Worm (Caenorhabditis elegans) whole organism, young adult: ENCODE results near the gene T16H12.2.
A peak's percentile ranks its signal among the peaks of the same experiment; 100 is the strongest.

Experiments
- B0019.2 ChIP-seq: fragments of 200-800 bp; sonication (Bioruptor generic); conservative IDR thresholded peaks from 2 replicates; pipeline ENCODE4 v1.3.6; 2022; ENCODE audit warnings: missing genetic modification reagents, missing genetic modification characterization, missing compliant biosample characterization
- B0261.1 ChIP-seq: sonication (generic microtip); optimal IDR thresholded peaks from 2 replicates; lab custom pipeline; 2016; ENCODE audit warnings: mild to moderate bottlenecking, missing genetic modification characterization, moderate library complexity, missing compliant biosample characterization
- C06A6.2 ChIP-seq: fragments of 200-800 bp; sonication (Bioruptor generic); conservative IDR thresholded peaks from 2 replicates; pipeline ENCODE4 v1.3.6; 2022; ENCODE audit warnings: missing genetic modification characterization, missing compliant biosample characterization
- C17E4.6 ChIP-seq: fragments of 200-800 bp; sonication (Bioruptor generic); IDR thresholded peaks from 2 replicates; pipeline ENCODE4 v1.3.6; 2022; ENCODE audit warnings: missing genetic modification reagents, missing genetic modification characterization, missing compliant biosample characterization
- F23B12.7 ChIP-seq: sonication (generic microtip); optimal IDR thresholded peaks from 2 replicates; lab custom pipeline; 2017; ENCODE audit warnings: missing genetic modification characterization, mild to moderate bottlenecking, missing compliant biosample characterization, antibody characterized with exemption, moderate library complexity; ENCODE audit not compliant: insufficient read depth
- F39B2.1 ChIP-seq: fragments of 200-800 bp; sonication (Bioruptor generic); IDR thresholded peaks from 2 replicates; pipeline ENCODE4 v1.3.6; 2022; ENCODE audit warnings: missing genetic modification reagents, missing genetic modification characterization, missing compliant biosample characterization
- F52B5.7 ChIP-seq: sonication (generic microtip); optimal IDR thresholded peaks from 2 replicates; lab custom pipeline; 2016; ENCODE audit warnings: mild to moderate bottlenecking, missing genetic modification characterization, missing compliant biosample characterization
- F55B11.4 ChIP-seq: sonication (generic microtip); optimal IDR thresholded peaks from 2 replicates; lab custom pipeline; 2016; ENCODE audit warnings: missing compliant biosample characterization, missing genetic modification characterization, borderline replicate concordance; ENCODE audit not compliant: insufficient read depth
- T07F8.4 ChIP-seq: sonication (generic microtip); optimal IDR thresholded peaks from 2 replicates; lab custom pipeline; 2016; ENCODE audit warnings: mild to moderate bottlenecking, missing genetic modification characterization, moderate library complexity, missing compliant biosample characterization
- T26A5.8 ChIP-seq: sonication (generic microtip); optimal IDR thresholded peaks from 2 replicates; lab custom pipeline; 2016; ENCODE audit warnings: missing genetic modification characterization, missing compliant biosample characterization
- Y79H2A.3 ChIP-seq: fragments of 200-800 bp; sonication (Bioruptor generic); conservative IDR thresholded peaks from 2 replicates; pipeline ENCODE4 v1.3.6; 2022; ENCODE audit warnings: missing genetic modification reagents, missing genetic modification characterization, missing compliant biosample characterization
- Y95B8A.8 ChIP-seq: fragments of 200-800 bp; sonication (Bioruptor generic); IDR thresholded peaks from 2 replicates; pipeline ENCODE4 v1.3.6; 2022; ENCODE audit warnings: missing genetic modification reagents, missing genetic modification characterization, missing compliant biosample characterization
- ZK185.1 ChIP-seq: sonication (generic microtip); optimal IDR thresholded peaks from 2 replicates; lab custom pipeline; 2016; ENCODE audit warnings: mild to moderate bottlenecking, missing genetic modification characterization, missing compliant biosample characterization; ENCODE audit not compliant: poor library complexity, severe bottlenecking
- ama-1 ChIP-seq, 3 experiments: fragments of 150-350 bp in 1 of 3; sonication (generic microtip) in 2 of 3; optimal IDR thresholded peaks; 2 replicates each; lab custom pipeline; 2014 to 2018; ENCODE audit warnings: missing biosample characterization in 2 of 3, missing genetic modification characterization in 2 of 3, missing genetic modification reagents in 2 of 3
- aptf-2 ChIP-seq: fragments of 200-800 bp; sonication (Bioruptor generic); conservative IDR thresholded peaks from 2 replicates; pipeline ENCODE4 v1.3.6; 2022; ENCODE audit warnings: missing genetic modification reagents, missing genetic modification characterization, missing compliant biosample characterization
- attf-3 ChIP-seq: fragments of 200-800 bp; sonication (Bioruptor generic); conservative IDR thresholded peaks from 2 replicates; pipeline ENCODE4 v1.3.6; 2022; ENCODE audit warnings: missing genetic modification reagents, missing genetic modification characterization, missing compliant biosample characterization
- bed-2 ChIP-seq: fragments of 200-800 bp; sonication (Bioruptor generic); IDR thresholded peaks from 2 replicates; pipeline ENCODE4 v1.3.6; 2022; ENCODE audit warnings: missing genetic modification reagents, missing genetic modification characterization, missing compliant biosample characterization
- ceh-40 ChIP-seq: fragments of 200-800 bp; sonication (Bioruptor generic); IDR thresholded peaks from 2 replicates; pipeline ENCODE4 v1.3.6; 2022; ENCODE audit warnings: missing genetic modification characterization, missing compliant biosample characterization
- ceh-58 ChIP-seq: fragments of 200-800 bp; sonication (Bioruptor generic); IDR thresholded peaks from 2 replicates; pipeline ENCODE4 v1.3.6; 2022; ENCODE audit warnings: missing genetic modification characterization, missing compliant biosample characterization
- ceh-91 ChIP-seq: fragments of 200-800 bp; sonication (Bioruptor generic); IDR thresholded peaks from 2 replicates; pipeline ENCODE4 v1.3.6; 2022; ENCODE audit warnings: missing genetic modification reagents, missing genetic modification characterization, missing compliant biosample characterization
- dox-1 ChIP-seq: fragments of 200-800 bp; sonication (Bioruptor generic); IDR thresholded peaks from 2 replicates; pipeline ENCODE4 v1.3.6; 2022; ENCODE audit warnings: missing genetic modification reagents, missing genetic modification characterization, missing compliant biosample characterization
- efl-1 ChIP-seq: fragments of 150-350 bp; optimal IDR thresholded peaks from 2 replicates; lab custom pipeline; 2014; ENCODE audit warnings: missing biosample characterization, missing genetic modification reagents, missing genetic modification characterization
- egl-18 ChIP-seq: fragments of 200-800 bp; sonication (Bioruptor generic); IDR thresholded peaks from 2 replicates; pipeline ENCODE4 v1.3.6; 2022; ENCODE audit warnings: missing genetic modification reagents, missing genetic modification characterization, missing compliant biosample characterization
- ekl-4 ChIP-seq: fragments of 200-800 bp; sonication (Bioruptor generic); IDR thresholded peaks from 2 replicates; pipeline ENCODE4 v1.3.6; 2022; ENCODE audit warnings: missing genetic modification reagents, missing genetic modification characterization, missing compliant biosample characterization
- gei-17 ChIP-seq: fragments of 200-800 bp; sonication (Bioruptor generic); optimal IDR thresholded peaks from 2 replicates; lab custom pipeline; 2018; ENCODE audit warnings: mild to moderate bottlenecking, missing genetic modification characterization, missing compliant biosample characterization
- him-1 ChIP-seq: sonication (generic microtip); optimal IDR thresholded peaks from 2 replicates; lab custom pipeline; 2016; ENCODE audit warnings: missing genotype, missing genetic modification reagents, missing genetic modification characterization, missing compliant biosample characterization
- hlh-12 ChIP-seq: sonication (generic microtip); optimal IDR thresholded peaks from 2 replicates; lab custom pipeline; 2016; ENCODE audit warnings: missing genetic modification characterization, missing compliant biosample characterization
- let-607 ChIP-seq, 2 experiments: fragments of 200-800 bp in 1 of 2; sonication (Bioruptor generic) in 1 of 2; sonication (generic microtip) in 1 of 2; optimal IDR thresholded peaks; 2 replicates each; lab custom pipeline; 2016 to 2018; ENCODE audit warnings: mild to moderate bottlenecking in 2 of 2, missing compliant biosample characterization in 2 of 2, missing genetic modification characterization in 2 of 2, moderate library complexity in 2 of 2, missing genotype in 1 of 2
- lir-1 ChIP-seq: fragments of 200-800 bp; sonication (Bioruptor generic); conservative IDR thresholded peaks from 2 replicates; pipeline ENCODE4 v1.3.6; 2022; ENCODE audit warnings: missing genetic modification reagents, missing genetic modification characterization, missing compliant biosample characterization
- lsl-1 ChIP-seq: fragments of 200-800 bp; sonication (Bioruptor generic); optimal IDR thresholded peaks from 2 replicates; lab custom pipeline; 2018; ENCODE audit warnings: mild to moderate bottlenecking, missing genetic modification characterization, moderate library complexity, missing compliant biosample characterization
- madf-10 ChIP-seq: sonication (generic microtip); optimal IDR thresholded peaks from 2 replicates; lab custom pipeline; 2016; ENCODE audit warnings: mild to moderate bottlenecking, missing genetic modification characterization, missing compliant biosample characterization
- madf-8 ChIP-seq: fragments of 200-800 bp; sonication (Bioruptor generic); conservative IDR thresholded peaks from 2 replicates; pipeline ENCODE4 v1.3.6; 2022; ENCODE audit warnings: missing genetic modification reagents, missing genetic modification characterization, missing compliant biosample characterization
- mcd-1 ChIP-seq: fragments of 200-800 bp; sonication (Bioruptor generic); IDR thresholded peaks from 2 replicates; pipeline ENCODE4 v1.3.6; 2022; ENCODE audit warnings: missing genetic modification reagents, missing genetic modification characterization, missing compliant biosample characterization
- mel-28 ChIP-seq: sonication (generic microtip); optimal IDR thresholded peaks from 2 replicates; lab custom pipeline; 2016; ENCODE audit warnings: borderline replicate concordance, mild to moderate bottlenecking, missing genetic modification characterization, missing compliant biosample characterization
- rec-8 ChIP-seq, 2 experiments: sonication (generic microtip); optimal IDR thresholded peaks; 2 replicates each; lab custom pipeline; 2016; ENCODE audit warnings: mild to moderate bottlenecking in 2 of 2, missing genetic modification characterization in 2 of 2, missing genetic modification reagents in 2 of 2, missing genotype in 2 of 2, missing biosample characterization in 1 of 2, missing compliant biosample characterization in 1 of 2, moderate library complexity in 1 of 2
- rpc-1 ChIP-seq, 2 experiments: fragments of 150-350 bp in 1 of 2; sonication (generic microtip) in 1 of 2; optimal IDR thresholded peaks; 2 replicates each; lab custom pipeline; 2014 to 2018; ENCODE audit warnings: missing biosample characterization in 1 of 2, missing genetic modification characterization in 1 of 2, missing genetic modification reagents in 1 of 2, missing genotype in 1 of 2
- sdz-38 ChIP-seq: sonication (generic microtip); optimal IDR thresholded peaks from 2 replicates; lab custom pipeline; 2016; ENCODE audit warnings: missing genotype, missing genetic modification characterization, missing compliant biosample characterization
- snpc-3.4 ChIP-seq: sonication (generic microtip); optimal IDR thresholded peaks from 2 replicates; lab custom pipeline; 2017; ENCODE audit warnings: missing genetic modification characterization, mild to moderate bottlenecking, missing compliant biosample characterization, antibody characterized with exemption, moderate library complexity, missing genotype, missing genetic modification reagents
- snpc-4 ChIP-seq, 5 experiments: fragments of 150-350 bp in 1 of 5; sonication (generic microtip) in 4 of 5; optimal IDR thresholded peaks; 2 replicates each; lab custom pipeline; 2014 to 2018; ENCODE audit warnings: missing genetic modification characterization in 5 of 5, missing biosample characterization in 3 of 5, antibody characterized with exemption in 2 of 5, mild to moderate bottlenecking in 2 of 5, missing compliant biosample characterization in 2 of 5, missing genotype in 2 of 5, moderate library complexity in 2 of 5, missing genetic modification reagents in 1 of 5
- somi-1 ChIP-seq: fragments of 200-800 bp; sonication (Bioruptor generic); optimal IDR thresholded peaks from 2 replicates; lab custom pipeline; 2018; ENCODE audit warnings: mild to moderate bottlenecking, missing genetic modification characterization, missing compliant biosample characterization
- tlf-1 ChIP-seq: fragments of 200-800 bp; sonication (Bioruptor generic); optimal IDR thresholded peaks from 2 replicates; lab custom pipeline; 2018; ENCODE audit warnings: mild to moderate bottlenecking, missing genetic modification characterization, missing compliant biosample characterization
- unc-130 ChIP-seq: sonication (generic microtip); optimal IDR thresholded peaks from 2 replicates; lab custom pipeline; 2016; ENCODE audit warnings: missing genetic modification reagents, missing genetic modification characterization, missing compliant biosample characterization
- xnd-1 ChIP-seq: sonication (generic microtip); optimal IDR thresholded peaks from 2 replicates; lab custom pipeline; 2016; ENCODE audit warnings: missing genotype, missing genetic modification reagents, missing genetic modification characterization, missing compliant biosample characterization
- zim-3 ChIP-seq: sonication (generic microtip); optimal IDR thresholded peaks from 2 replicates; lab custom pipeline; 2017; ENCODE audit warnings: mild to moderate bottlenecking, missing genetic modification characterization, moderate library complexity, missing compliant biosample characterization
- ztf-18 ChIP-seq: sonication (generic microtip); optimal IDR thresholded peaks from 2 replicates; lab custom pipeline; 2016; ENCODE audit warnings: missing genotype, mild to moderate bottlenecking, missing genetic modification characterization, missing compliant biosample characterization
- ztf-6 ChIP-seq: fragments of 200-800 bp; sonication (Bioruptor generic); IDR thresholded peaks from 2 replicates; pipeline ENCODE4 v1.3.6; 2022; ENCODE audit warnings: missing genetic modification reagents, missing genetic modification characterization, missing compliant biosample characterization

Gene T16H12.2

ce11 chrIII:10064140-10064539 is 21.9 kb upstream of the T16H12.2 start, which contains the start of gene ekl-6 (continued):
- 0 out of 2 replicates have a peak, but pooled peaks have one; percentile 39 for TF ChIP-seq lir-1 (GFP tag; lab: Robert Waterston, UW)
- TF ChIP-seq B0019.2 (GFP tag; lab: Robert Waterston, UW) = 0 out of 2 replicates have a peak, but pooled peaks have one; percentile 23
- no peak for TF ChIP-seq F23B12.7 (tag; lab: Kevin White, UChicago)
- TF ChIP-seq rec-8 (tag; optimal IDR thresholded peaks at IDR 0.05; lab: Kevin White, UChicago) = peak in 1 of 2 experiments; percentile 58
- TF ChIP-seq F52B5.7 (tag; lab: Kevin White, UChicago) = no peak
- no peak for TF ChIP-seq F55B11.4 (tag; lab: Kevin White, UChicago)
- TF ChIP-seq ZK185.1 = peak; percentile 89
- TF ChIP-seq Y95B8A.8 (GFP tag; lab: Robert Waterston, UW) = no peak
- peak in 1 of 2 experiments; percentile 41 for TF ChIP-seq let-607 (tag; optimal IDR thresholded peaks at IDR 0.05; lab: Kevin White, UChicago)
- no peak for TF ChIP-seq snpc-3.4 (tag; lab: Kevin White, UChicago)
- no peak for TF ChIP-seq gei-17 (GFP tag; lab: Kevin White, UChicago)
- TF ChIP-seq sdz-38 (tag; lab: Kevin White, UChicago) = no peak
- TF ChIP-seq mel-28 = no peak
- TF ChIP-seq xnd-1 (tag; lab: Kevin White, UChicago) = no peak
- no peak for TF ChIP-seq somi-1 (GFP tag; lab: Kevin White, UChicago)
- TF ChIP-seq ztf-18 (tag; lab: Kevin White, UChicago) = peak; percentile 6
- no peak for TF ChIP-seq C17E4.6 (GFP tag; lab: Robert Waterston, UW)
- 0 out of 2 replicates have a peak, but pooled peaks have one; percentile 6 for TF ChIP-seq ztf-6 (GFP tag; lab: Robert Waterston, UW)
- no peak for TF ChIP-seq ekl-4 (GFP tag; lab: Robert Waterston, UW)
- no peak for TF ChIP-seq C06A6.2
- no peak for TF ChIP-seq madf-10 (tag; lab: Kevin White, UChicago)
- TF ChIP-seq mcd-1 = peak; percentile 55
- TF ChIP-seq unc-130 (GFP tag; lab: Kevin White, UChicago) = peak; percentile 79
- no peak for TF ChIP-seq attf-3 (GFP tag; lab: Robert Waterston, UW)
- no peak for TF ChIP-seq ceh-58 (GFP tag; lab: Robert Waterston, UW)
- no peak for TF ChIP-seq rpc-1 (optimal IDR thresholded peaks at IDR 0.05; lab: Kevin White, UChicago)
- TF ChIP-seq rpc-1 (tag; optimal IDR thresholded peaks at IDR 0.05; lab: Kevin White, UChicago) = no peak
- TF ChIP-seq T07F8.4 (tag; lab: Kevin White, UChicago) = no peak
- TF ChIP-seq F39B2.1 (GFP tag; lab: Robert Waterston, UW) = no peak
- TF ChIP-seq tlf-1 (GFP tag; lab: Kevin White, UChicago) = no peak
- TF ChIP-seq egl-18 = no peak
- no peak for TF ChIP-seq efl-1 (GFP tag; lab: Kevin White, UChicago)
- no peak for TF ChIP-seq snpc-4 (GFP tag; optimal IDR thresholded peaks at IDR 0.05; lab: Kevin White, UChicago)
- no peak for TF ChIP-seq snpc-4 (tag; optimal IDR thresholded peaks at IDR 0.05; lab: Kevin White, UChicago)
- TF ChIP-seq Y79H2A.3 = no peak
- TF ChIP-seq bed-2 = 0 out of 2 replicates have a peak, but pooled peaks have one; percentile 29
- TF ChIP-seq him-1 (tag; lab: Kevin White, UChicago) = no peak
- no peak for TF ChIP-seq B0261.1 (tag; lab: Kevin White, UChicago)
- no peak for TF ChIP-seq madf-8 (GFP tag; lab: Robert Waterston, UW)
- peak; percentile 4 for TF ChIP-seq lsl-1 (GFP tag; lab: Kevin White, UChicago)
- TF ChIP-seq ceh-40 (GFP tag; lab: Robert Waterston, UW) = no peak
- TF ChIP-seq aptf-2 (GFP tag; lab: Robert Waterston, UW) = 0 out of 2 replicates have a peak, but pooled peaks have one; percentile 9
- peak; percentile 42; the same call in 1 of the 2 replicates for TF ChIP-seq ceh-91
- TF ChIP-seq ama-1 (optimal IDR thresholded peaks at IDR 0.05; lab: Kevin White, UChicago) = no peak
- no peak for TF ChIP-seq ama-1 (GFP tag; optimal IDR thresholded peaks at IDR 0.05; lab: Kevin White, UChicago)
- TF ChIP-seq hlh-12 = no peak
- no peak; the same call in 1 of the 2 replicates for TF ChIP-seq dox-1 (GFP tag; lab: Robert Waterston, UW)
- no peak for TF ChIP-seq zim-3 (tag; lab: Kevin White, UChicago)
- no peak for TF ChIP-seq T26A5.8 (tag; lab: Kevin White, UChicago)
